Fruit fly (Drosophila melanogaster) S2 (cell line): ENCODE data around the gene zye.

Experiments
- CG8478 ChIP-seq: fragments of >200 bp; optimal IDR thresholded peaks from 2 replicates; lab custom pipeline; 2018
- CTCF ChIP-seq, 2 experiments: fragments of >200 bp; optimal IDR thresholded peaks; 2 replicates each; lab custom pipeline; 2018

DNA sequence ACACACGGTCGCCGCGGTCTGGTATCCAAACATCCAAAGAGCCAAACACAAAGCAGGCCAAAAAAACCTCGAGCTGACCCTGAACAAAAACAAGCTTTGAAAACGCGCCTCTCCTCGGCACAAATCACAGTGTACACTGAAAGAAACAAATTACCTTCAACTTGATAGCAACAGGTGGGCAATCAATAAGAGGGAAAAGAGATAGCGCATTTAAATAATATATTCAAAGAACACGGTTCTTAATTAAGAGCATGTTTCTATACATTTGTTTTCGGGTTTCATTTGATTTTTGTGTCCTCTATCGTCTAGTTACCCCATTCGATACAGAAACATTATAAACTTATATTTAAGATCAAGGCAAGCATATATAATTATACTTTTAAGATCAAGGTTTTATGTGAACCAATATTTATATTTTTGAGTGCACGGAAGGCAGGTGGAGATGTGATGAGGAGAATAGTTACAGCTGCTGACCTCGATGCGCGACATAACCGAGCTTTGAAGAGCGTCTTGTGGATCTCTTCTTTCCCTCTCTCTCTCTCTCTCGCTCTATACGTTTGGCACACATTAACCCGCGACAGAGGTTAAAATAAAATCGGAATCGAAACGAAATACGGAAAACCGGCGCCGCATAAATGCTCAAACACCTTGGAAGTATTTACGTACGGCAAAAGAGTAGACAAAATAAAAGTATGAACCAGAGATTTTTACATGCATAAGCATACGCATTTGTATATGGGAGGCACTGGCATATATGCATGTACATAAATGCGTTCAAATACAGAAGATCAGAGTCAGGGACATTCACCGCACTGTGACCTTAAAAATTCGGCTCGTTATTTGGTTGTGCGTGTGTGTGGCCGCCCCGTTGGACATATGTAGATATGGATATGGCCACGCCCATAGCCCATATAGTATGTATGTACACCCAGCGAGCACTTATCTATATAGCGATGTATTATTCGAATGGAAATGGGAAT, 14.9 kb upstream of the zye start:
- TF ChIP-seq CG8478 (lab: Kevin White, UChicago), result no peak
- no peak for TF ChIP-seq CTCF (optimal IDR thresholded peaks at IDR 0.05; lab: Kevin White, UChicago)
